Fruit fly (Drosophila melanogaster) whole organism, embryonic: ENCODE results near the gene CG42340.

Source experiments
- ATbp ChIP-seq: fragments of 200-800 bp; sonication (Bioruptor generic); optimal IDR thresholded peaks from 2 replicates; lab custom pipeline; 2017; ENCODE audit warnings: missing biosample characterization, mild to moderate bottlenecking, missing genetic modification characterization, missing genetic modification reagents
- CG10565 ChIP-seq: fragments of 200-800 bp; sonication (Bioruptor generic); optimal IDR thresholded peaks from 3 replicates; lab custom pipeline; 2016; ENCODE audit warnings: missing biosample characterization, mild to moderate bottlenecking, missing genetic modification characterization
- CG11695 ChIP-seq: fragments of 200-800 bp; sonication (Bioruptor generic); IDR thresholded peaks from 3 replicates; pipeline ENCODE4 v1.3.6; 2022; ENCODE audit warnings: missing biosample characterization, missing genetic modification characterization
- CG12744 ChIP-seq: fragments of 200-800 bp; sonication (Bioruptor generic); optimal IDR thresholded peaks from 2 replicates; lab custom pipeline; 2016; ENCODE audit warnings: missing biosample characterization, missing genetic modification characterization
- CG13287 ChIP-seq: fragments of 200-800 bp; sonication (Bioruptor generic); IDR thresholded peaks from 2 replicates; pipeline ENCODE4 v1.3.6; 2022; ENCODE audit warnings: missing biosample characterization, missing genetic modification characterization; ENCODE audit not compliant: partially characterized antibody
- CG14667 ChIP-seq: fragments of 200-800 bp; sonication (Bioruptor generic); IDR thresholded peaks from 2 replicates; pipeline ENCODE4 v1.3.6; 2022; ENCODE audit warnings: missing biosample characterization, missing genetic modification characterization
- CG16813 ChIP-seq: fragments of 200-800 bp; sonication (Bioruptor generic); IDR thresholded peaks from 3 replicates; pipeline ENCODE4 v1.3.6; 2022; ENCODE audit warnings: missing biosample characterization, missing genetic modification characterization; ENCODE audit not compliant: partially characterized antibody
- CG17359 ChIP-seq: fragments of 200-800 bp; sonication (Bioruptor generic); optimal IDR thresholded peaks from 3 replicates; lab custom pipeline; 2018; ENCODE audit warnings: missing biosample characterization, mild to moderate bottlenecking, missing genetic modification characterization, moderate library complexity
- CG18262 ChIP-seq: fragments of 200-800 bp; optimal IDR thresholded peaks from 3 replicates; lab custom pipeline; 2019; ENCODE audit warnings: missing biosample characterization, mild to moderate bottlenecking, missing genetic modification characterization, moderate library complexity
- CG34224 ChIP-seq: fragments of 200-800 bp; sonication (Bioruptor generic); IDR thresholded peaks from 3 replicates; pipeline ENCODE4 v1.3.6; 2022; ENCODE audit warnings: missing biosample characterization, missing genetic modification characterization; ENCODE audit not compliant: partially characterized antibody
- CG4282 ChIP-seq: fragments of 200-800 bp; sonication (Bioruptor generic); optimal IDR thresholded peaks from 2 replicates; lab custom pipeline; 2016; ENCODE audit warnings: missing biosample characterization, missing genetic modification characterization
- CG4328 ChIP-seq: fragments of 200-800 bp; sonication (Bioruptor generic); optimal IDR thresholded peaks from 3 replicates; lab custom pipeline; 2017; ENCODE audit warnings: missing biosample characterization, missing genetic modification reagents, missing genetic modification characterization
- CG4360 ChIP-seq: fragments of 200-800 bp; sonication (Bioruptor generic); IDR thresholded peaks from 2 replicates; pipeline ENCODE4 v1.3.6; 2022; ENCODE audit warnings: missing biosample characterization, missing genetic modification characterization
- CG4707 ChIP-seq: fragments of 200-800 bp; sonication (Bioruptor generic); optimal IDR thresholded peaks from 2 replicates; lab custom pipeline; 2018; ENCODE audit warnings: missing biosample characterization, mild to moderate bottlenecking, missing genetic modification characterization, moderate library complexity
- CG6254 ChIP-seq: fragments of 200-800 bp; sonication (Bioruptor generic); optimal IDR thresholded peaks from 3 replicates; lab custom pipeline; 2017; ENCODE audit warnings: mild to moderate bottlenecking, missing biosample characterization, missing genetic modification reagents, missing genetic modification characterization
- CG7556 ChIP-seq: fragments of 200-800 bp; sonication (Bioruptor generic); optimal IDR thresholded peaks from 2 replicates; lab custom pipeline; 2017; ENCODE audit warnings: missing biosample characterization, mild to moderate bottlenecking, missing genetic modification characterization
- CG7786 ChIP-seq: fragments of 200-800 bp; sonication (Bioruptor generic); optimal IDR thresholded peaks from 2 replicates; lab custom pipeline; 2016; ENCODE audit warnings: missing biosample characterization, missing genetic modification characterization
- CG7963 ChIP-seq: fragments of 200-800 bp; sonication (Bioruptor generic); IDR thresholded peaks from 3 replicates; pipeline ENCODE4 v1.3.6; 2022; ENCODE audit warnings: missing biosample characterization, missing genetic modification characterization; ENCODE audit not compliant: partially characterized antibody
- CG7987 ChIP-seq: fragments of 200-800 bp; sonication (Bioruptor generic); optimal IDR thresholded peaks from 2 replicates; lab custom pipeline; 2018; ENCODE audit warnings: missing biosample characterization, mild to moderate bottlenecking, missing genetic modification characterization, moderate library complexity
- CTCF ChIP-seq: fragments of 200-800 bp; sonication (Bioruptor generic); optimal IDR thresholded peaks from 2 replicates; lab custom pipeline; 2017; ENCODE audit warnings: missing biosample characterization, mild to moderate bottlenecking, missing genetic modification characterization, moderate library complexity
- ERR ChIP-seq: fragments of 200-800 bp; sonication (Bioruptor generic); optimal IDR thresholded peaks from 2 replicates; lab custom pipeline; 2016; ENCODE audit warnings: missing biosample characterization, missing genetic modification characterization
- H15 ChIP-seq: fragments of 200-800 bp; sonication (Bioruptor generic); IDR thresholded peaks from 3 replicates; pipeline ENCODE4 v1.3.6; 2022; ENCODE audit warnings: missing biosample characterization, missing genetic modification characterization
- MESR4 ChIP-seq: fragments of 200-800 bp; sonication (Bioruptor generic); optimal IDR thresholded peaks from 2 replicates; lab custom pipeline; 2018; ENCODE audit warnings: missing biosample characterization, mild to moderate bottlenecking, missing genetic modification characterization, moderate library complexity
- NC2β ChIP-seq: fragments of 200-800 bp; sonication (Bioruptor generic); optimal IDR thresholded peaks from 2 replicates; lab custom pipeline; 2016; ENCODE audit warnings: missing biosample characterization, missing genetic modification characterization
- Ssrp ChIP-seq: fragments of 200-800 bp; sonication (Bioruptor generic); optimal IDR thresholded peaks from 2 replicates; lab custom pipeline; 2018; ENCODE audit warnings: missing biosample characterization, mild to moderate bottlenecking, missing genetic modification characterization, moderate library complexity
- Vsx1 ChIP-seq: fragments of 200-800 bp; sonication (Bioruptor generic); optimal IDR thresholded peaks from 2 replicates; lab custom pipeline; 2017; ENCODE audit warnings: missing biosample characterization, mild to moderate bottlenecking, missing genetic modification characterization, missing genetic modification reagents
- Xbp1 ChIP-seq: fragments of 200-800 bp; sonication (Bioruptor generic); optimal IDR thresholded peaks from 3 replicates; lab custom pipeline; 2016; ENCODE audit warnings: missing biosample characterization, mild to moderate bottlenecking, missing genetic modification characterization
- az2 ChIP-seq: fragments of 200-800 bp; sonication (Bioruptor generic); optimal IDR thresholded peaks from 3 replicates; lab custom pipeline; 2016; ENCODE audit warnings: missing biosample characterization, missing genetic modification characterization
- cato ChIP-seq: fragments of 200-800 bp; sonication (Bioruptor generic); optimal IDR thresholded peaks from 2 replicates; lab custom pipeline; 2016; ENCODE audit warnings: missing biosample characterization, missing genetic modification characterization, borderline replicate concordance
- chm ChIP-seq: fragments of 200-800 bp; sonication (Bioruptor generic); IDR thresholded peaks from 2 replicates; pipeline ENCODE4 v1.3.6; 2022; ENCODE audit warnings: missing biosample characterization, missing genetic modification characterization
- corto ChIP-seq: fragments of 200-800 bp; sonication (Bioruptor generic); optimal IDR thresholded peaks from 2 replicates; lab custom pipeline; 2016; ENCODE audit warnings: missing biosample characterization, mild to moderate bottlenecking, missing genetic modification characterization, moderate library complexity
- crc ChIP-seq: fragments of 200-800 bp; sonication (Bioruptor generic); optimal IDR thresholded peaks from 2 replicates; lab custom pipeline; 2016; ENCODE audit warnings: missing biosample characterization, missing genetic modification characterization
- crol ChIP-seq: fragments of 200-800 bp; sonication (Bioruptor generic); IDR thresholded peaks from 2 replicates; pipeline ENCODE4 v1.3.6; 2022; ENCODE audit warnings: missing biosample characterization, missing genetic modification characterization
- en ChIP-seq: fragments of 200-800 bp; sonication (Bioruptor generic); optimal IDR thresholded peaks from 2 replicates; lab custom pipeline; 2016; ENCODE audit warnings: missing biosample characterization, missing genetic modification characterization
- jumu ChIP-seq: fragments of 200-800 bp; sonication (Bioruptor generic); optimal IDR thresholded peaks from 3 replicates; lab custom pipeline; 2016; ENCODE audit warnings: missing biosample characterization, missing genetic modification characterization
- knrl ChIP-seq: fragments of 200-800 bp; sonication (Bioruptor generic); IDR thresholded peaks from 3 replicates; pipeline ENCODE4 v1.3.6; 2022; ENCODE audit warnings: missing biosample characterization, missing genetic modification characterization; ENCODE audit not compliant: partially characterized antibody
- lab ChIP-seq: fragments of 200-800 bp; sonication (Bioruptor generic); optimal IDR thresholded peaks from 3 replicates; lab custom pipeline; 2017; ENCODE audit warnings: missing biosample characterization, missing genetic modification characterization, mild to moderate bottlenecking, moderate library complexity, missing genetic modification reagents
- lilli ChIP-seq: fragments of 200-800 bp; sonication (Bioruptor generic); optimal IDR thresholded peaks from 3 replicates; lab custom pipeline; 2016; ENCODE audit warnings: missing biosample characterization, missing genetic modification characterization
- lmd ChIP-seq: fragments of 200-800 bp; sonication (Bioruptor generic); IDR thresholded peaks from 2 replicates; pipeline ENCODE4 v1.3.6; 2022; ENCODE audit warnings: missing biosample characterization, missing genetic modification characterization
- luna ChIP-seq: fragments of 200-800 bp; sonication (Bioruptor generic); optimal IDR thresholded peaks from 2 replicates; lab custom pipeline; 2016; ENCODE audit warnings: missing biosample characterization, missing genetic modification characterization
- nau ChIP-seq: fragments of 200-800 bp; sonication (Bioruptor generic); optimal IDR thresholded peaks from 3 replicates; lab custom pipeline; 2017; ENCODE audit warnings: missing biosample characterization, mild to moderate bottlenecking, missing genetic modification characterization, missing genetic modification reagents
- repo ChIP-seq: fragments of 200-800 bp; sonication (Bioruptor generic); optimal IDR thresholded peaks from 2 replicates; lab custom pipeline; 2016; ENCODE audit warnings: missing biosample characterization, missing genetic modification characterization
- sqz ChIP-seq: fragments of 200-800 bp; sonication (Bioruptor generic); optimal IDR thresholded peaks from 3 replicates; lab custom pipeline; 2018; ENCODE audit warnings: missing biosample characterization, mild to moderate bottlenecking, missing genetic modification characterization
- stwl ChIP-seq: fragments of 200-800 bp; sonication (Bioruptor generic); optimal IDR thresholded peaks from 3 replicates; lab custom pipeline; 2018; ENCODE audit warnings: missing biosample characterization, mild to moderate bottlenecking, missing genetic modification characterization, moderate library complexity
- tap ChIP-seq: fragments of 200-800 bp; optimal IDR thresholded peaks from 3 replicates; lab custom pipeline; 2019; ENCODE audit warnings: missing biosample characterization, mild to moderate bottlenecking, missing genetic modification characterization, moderate library complexity
- tin ChIP-seq: fragments of 200-800 bp; sonication (Bioruptor generic); optimal IDR thresholded peaks from 3 replicates; lab custom pipeline; 2016; ENCODE audit warnings: missing biosample characterization, missing genetic modification characterization
- tio ChIP-seq: fragments of 200-800 bp; sonication (Bioruptor generic); optimal IDR thresholded peaks from 2 replicates; lab custom pipeline; 2017; ENCODE audit warnings: missing biosample characterization, missing genetic modification characterization, inconsistent platforms
- tll ChIP-seq, 2 experiments: fragments of 200-800 bp in 1 of 2; fragments of >200 bp in 1 of 2; sonication (Bioruptor generic) in 1 of 2; optimal IDR thresholded peaks; 2 replicates each; lab custom pipeline; 2017 to 2019; ENCODE audit warnings: missing biosample characterization in 2 of 2, missing genetic modification characterization in 2 of 2, mild to moderate bottlenecking in 1 of 2, moderate library complexity in 1 of 2
- toy ChIP-seq: fragments of 200-800 bp; sonication (Bioruptor generic); IDR thresholded peaks from 2 replicates; pipeline ENCODE4 v1.3.6; 2022; ENCODE audit warnings: missing biosample characterization, missing genetic modification characterization

CG42340 gene

dm6 chrX:6549428-6550117 is 25.4 kb upstream of the CG42340 start (continued):
- TF ChIP-seq tll (GFP tag; optimal IDR thresholded peaks at IDR 0.05; lab: Kevin White, UChicago) (peak in 1 of 2 experiments; percentile 63), CG10565 (GFP tag; lab: Kevin White, UChicago) (peak; percentile 84), jumu (GFP tag; lab: Kevin White, UChicago) (peak; percentile 96), az2 (peak; percentile 92), CG4360 (peak; percentile 76), ERR (peak; percentile 95), lmd (GFP tag; lab: Robert Waterston, UW) (peak; percentile 96), CTCF (no peak), CG7987 (GFP tag; lab: Kevin White, UChicago) (peak; percentile 90), CG12744 (GFP tag; lab: Kevin White, UChicago) (peak; percentile 97), tap (tag; lab: Kevin White, UChicago) (peak; percentile 94), CG11695 (GFP tag; lab: Robert Waterston, UW) (peak; percentile 96), CG4328 (peak; percentile 91), CG4707 (peak; percentile 77), CG17359 (tag; lab: Kevin White, UChicago) (peak; percentile 95), corto (GFP tag; lab: Kevin White, UChicago) (peak; percentile 94), tin (peak; percentile 97), Ssrp (tag; lab: Kevin White, UChicago) (peak; percentile 89), CG7963 (GFP tag; lab: Robert Waterston, UW) (no peak), CG16813 (GFP tag; lab: Robert Waterston, UW) (no peak), CG4282 (GFP tag; lab: Kevin White, UChicago) (peak; percentile 85), Xbp1 (GFP tag; lab: Kevin White, UChicago) (peak; percentile 94), crol (GFP tag; lab: Robert Waterston, UW) (peak; percentile 57), CG6254 (GFP tag; lab: Kevin White, UChicago) (peak; percentile 91), CG7786 (GFP tag; lab: Kevin White, UChicago) (peak; percentile 95), nau (GFP tag; lab: Kevin White, UChicago) (no peak), CG18262 (tag; lab: Kevin White, UChicago) (peak; percentile 94), tio (peak; percentile 88), Vsx1 (GFP tag; lab: Kevin White, UChicago) (peak; percentile 78), NC2β (GFP tag; lab: Kevin White, UChicago) (peak; percentile 94), MESR4 (peak; percentile 54), CG34224 (GFP tag; lab: Robert Waterston, UW) (no peak), knrl (GFP tag; lab: Robert Waterston, UW) (no peak), repo (GFP tag; lab: Kevin White, UChicago) (peak; percentile 97), chm (peak; percentile 94), CG13287 (GFP tag; lab: Robert Waterston, UW) (no peak), toy (GFP tag; lab: Robert Waterston, UW) (peak; percentile 86), lab (peak; percentile 98), stwl (peak; percentile 52), ATbp (peak; percentile 93), luna (GFP tag; lab: Kevin White, UChicago) (peak; percentile 88), CG7556 (peak; percentile 93), sqz (peak; percentile 85), cato (peak; percentile 88), H15 (GFP tag; lab: Robert Waterston, UW) (peak; percentile 94), crc (peak; percentile 90), en (GFP tag; lab: Kevin White, UChicago) (peak; percentile 86), lilli (GFP tag; lab: Kevin White, UChicago) (peak; percentile 96), CG14667 (GFP tag; lab: Robert Waterston, UW) (peak; percentile 94)
